Worm (Caenorhabditis elegans) whole organism, L2 larva: Measurements from ENCODE around the gene Y62H9A.16.

Experiments used
- ama-1 ChIP-seq: fragments of 150-350 bp; optimal IDR thresholded peaks from 2 replicates; lab custom pipeline; 2018; ENCODE audit warnings: inconsistent platforms
- dmd-4 ChIP-seq: sonication (generic microtip); optimal IDR thresholded peaks from 2 replicates; lab custom pipeline; 2017; ENCODE audit warnings: missing biosample characterization, missing genetic modification characterization
- egl-27 ChIP-seq: sonication (generic microtip); optimal IDR thresholded peaks from 3 replicates; lab custom pipeline; 2017; ENCODE audit warnings: missing biosample characterization, missing genetic modification reagents, missing genetic modification characterization
- nhr-21 ChIP-seq: fragments of 150-350 bp; optimal IDR thresholded peaks from 2 replicates; lab custom pipeline; 2014; ENCODE audit warnings: missing biosample characterization, missing genetic modification characterization
- nhr-237 ChIP-seq: fragments of 150-350 bp; optimal IDR thresholded peaks from 2 replicates; lab custom pipeline; 2014; ENCODE audit warnings: missing biosample characterization, missing genetic modification characterization
- nhr-25 ChIP-seq: fragments of 150-350 bp; sonication (generic microtip); optimal IDR thresholded peaks from 3 replicates; lab custom pipeline; 2014; ENCODE audit warnings: missing biosample characterization, missing genetic modification characterization
- unc-39 ChIP-seq: fragments of 150-350 bp; optimal IDR thresholded peaks from 2 replicates; lab custom pipeline; 2014; ENCODE audit warnings: missing biosample characterization, missing genetic modification characterization
- unc-62 ChIP-seq: fragments of 150-350 bp; optimal IDR thresholded peaks from 2 replicates; lab custom pipeline; 2014; ENCODE audit warnings: missing biosample characterization, missing genetic modification reagents, missing genetic modification characterization
- zag-1 ChIP-seq: fragments of 150-350 bp; optimal IDR thresholded peaks from 2 replicates; lab custom pipeline; 2014; ENCODE audit warnings: missing biosample characterization, missing genetic modification characterization
- ztf-4 ChIP-seq: fragments of 150-350 bp; optimal IDR thresholded peaks from 2 replicates; lab custom pipeline; 2014; ENCODE audit warnings: missing biosample characterization, missing genetic modification characterization

- TF ChIP-seq zag-1 (tag; lab: Kevin White, UChicago): no peak
- no peak for TF ChIP-seq unc-39 (tag; lab: Kevin White, UChicago)
- no peak for TF ChIP-seq unc-62 (GFP tag; lab: Kevin White, UChicago)
- no peak for TF ChIP-seq ama-1
- TF ChIP-seq dmd-4 (tag; lab: Kevin White, UChicago): no peak
- TF ChIP-seq nhr-237 (tag; lab: Kevin White, UChicago): no peak
- TF ChIP-seq nhr-21 (tag; lab: Kevin White, UChicago): no peak
- TF ChIP-seq ztf-4 (tag; lab: Kevin White, UChicago): no peak
- TF ChIP-seq nhr-25 (tag; lab: Kevin White, UChicago): no peak
- no peak for TF ChIP-seq egl-27 (tag; lab: Kevin White, UChicago)
Measured at ce11 chrX:11933547-11933946, 15.5 kb downstream of the Y62H9A.16 start.
